Fruit fly (Drosophila melanogaster) whole organism, embryonic: ENCODE results near the gene defl.

ENCODE experiments used
- Adf1 ChIP-seq: fragments of 200-800 bp; sonication (Bioruptor generic); IDR thresholded peaks from 2 replicates; pipeline ENCODE4 v1.3.6; 2022; ENCODE audit warnings: missing biosample characterization, missing genetic modification characterization
- B-H2 ChIP-seq: fragments of 200-800 bp; sonication (Bioruptor generic); optimal IDR thresholded peaks from 2 replicates; lab custom pipeline; 2018; ENCODE audit warnings: missing biosample characterization, mild to moderate bottlenecking, missing genetic modification characterization
- Bteb2 ChIP-seq: fragments of 200-800 bp; sonication (Bioruptor generic); optimal IDR thresholded peaks from 2 replicates; lab custom pipeline; 2016; ENCODE audit warnings: missing biosample characterization, missing genetic modification characterization
- CG10543 ChIP-seq: fragments of 200-800 bp; sonication (Bioruptor generic); optimal IDR thresholded peaks from 3 replicates; lab custom pipeline; 2017; ENCODE audit warnings: missing biosample characterization, mild to moderate bottlenecking, missing genetic modification characterization, moderate library complexity
- CG13287 ChIP-seq: fragments of 200-800 bp; sonication (Bioruptor generic); IDR thresholded peaks from 2 replicates; pipeline ENCODE4 v1.3.6; 2022; ENCODE audit warnings: missing biosample characterization, missing genetic modification characterization; ENCODE audit not compliant: partially characterized antibody
- CG18011 ChIP-seq: fragments of 200-800 bp; sonication (Bioruptor generic); optimal IDR thresholded peaks from 2 replicates; lab custom pipeline; 2017; ENCODE audit warnings: missing biosample characterization, missing genetic modification characterization, mild to moderate bottlenecking, moderate library complexity, missing genotype
- CG18476 ChIP-seq: fragments of 200-800 bp; sonication (Bioruptor generic); optimal IDR thresholded peaks from 2 replicates; lab custom pipeline; 2016; ENCODE audit warnings: missing biosample characterization, mild to moderate bottlenecking, missing genetic modification characterization
- CG18599 ChIP-seq: fragments of 200-800 bp; sonication (Bioruptor generic); optimal IDR thresholded peaks from 3 replicates; lab custom pipeline; 2017; ENCODE audit warnings: missing biosample characterization, missing genetic modification characterization, mild to moderate bottlenecking, moderate library complexity, missing genetic modification reagents
- CG2678 ChIP-seq: fragments of 200-800 bp; sonication (Bioruptor generic); optimal IDR thresholded peaks from 3 replicates; lab custom pipeline; 2019; ENCODE audit warnings: missing biosample characterization, mild to moderate bottlenecking, missing genetic modification characterization, moderate library complexity
- CG2889 ChIP-seq: fragments of 200-800 bp; sonication (Bioruptor generic); IDR thresholded peaks from 3 replicates; pipeline ENCODE4 v1.3.6; 2022; ENCODE audit warnings: missing biosample characterization, missing genetic modification characterization
- CG32772 ChIP-seq: fragments of 200-800 bp; sonication (Bioruptor generic); IDR thresholded peaks from 2 replicates; pipeline ENCODE4 v1.3.6; 2022; ENCODE audit warnings: missing biosample characterization, missing genetic modification characterization
- CG3281 ChIP-seq: fragments of 200-800 bp; sonication (Bioruptor generic); optimal IDR thresholded peaks from 3 replicates; lab custom pipeline; 2017; ENCODE audit warnings: missing biosample characterization, mild to moderate bottlenecking, missing genetic modification characterization
- CG34376 ChIP-seq: fragments of 200-800 bp; sonication (Bioruptor generic); optimal IDR thresholded peaks from 2 replicates; lab custom pipeline; 2018; ENCODE audit warnings: missing biosample characterization, mild to moderate bottlenecking, missing genetic modification characterization
- CG5245 ChIP-seq: fragments of 200-800 bp; sonication (Bioruptor generic); optimal IDR thresholded peaks from 3 replicates; lab custom pipeline; 2016; ENCODE audit warnings: missing biosample characterization, missing genetic modification characterization
- CG6791 ChIP-seq: fragments of 200-800 bp; sonication (Bioruptor generic); IDR thresholded peaks from 3 replicates; pipeline ENCODE4 v1.3.6; 2022; ENCODE audit warnings: missing biosample characterization, missing genetic modification characterization; ENCODE audit not compliant: partially characterized antibody
- CG9727 ChIP-seq: fragments of 200-800 bp; sonication (Bioruptor generic); optimal IDR thresholded peaks from 3 replicates; lab custom pipeline; 2017; ENCODE audit warnings: missing biosample characterization, mild to moderate bottlenecking, missing genetic modification characterization
- Dad ChIP-seq: fragments of 200-800 bp; sonication (Bioruptor generic); optimal IDR thresholded peaks from 3 replicates; lab custom pipeline; 2016; ENCODE audit warnings: missing biosample characterization, missing genetic modification characterization
- Eip74EF ChIP-seq, 2 experiments: fragments of 200-800 bp in 1 of 2; fragments of >200 bp in 1 of 2; sonication (Bioruptor generic) in 1 of 2; optimal IDR thresholded peaks; 2 replicates each; lab custom pipeline; 2017 to 2019; ENCODE audit warnings: missing biosample characterization in 2 of 2, missing genetic modification characterization in 2 of 2, mild to moderate bottlenecking in 1 of 2, moderate library complexity in 1 of 2
- Ets65A ChIP-seq: fragments of 200-800 bp; sonication (Bioruptor generic); peaks from one replicate; lab custom pipeline; 2016; ENCODE audit warnings: missing biosample characterization, missing genetic modification characterization
- GATAe ChIP-seq: fragments of 200-800 bp; sonication (Bioruptor generic); conservative IDR thresholded peaks from 2 replicates; pipeline ENCODE4 v1.3.6; 2022; ENCODE audit warnings: missing biosample characterization, missing genetic modification characterization
- HLH3B ChIP-seq: fragments of 200-800 bp; sonication (Bioruptor generic); IDR thresholded peaks from 2 replicates; pipeline ENCODE4 v1.3.6; 2022; ENCODE audit warnings: missing biosample characterization, missing genetic modification characterization
- Hey ChIP-seq: fragments of 200-800 bp; sonication (Bioruptor generic); optimal IDR thresholded peaks from 3 replicates; lab custom pipeline; 2018; ENCODE audit warnings: missing biosample characterization, mild to moderate bottlenecking, missing genetic modification characterization
- HmgZ ChIP-seq: fragments of 200-800 bp; sonication (Bioruptor generic); optimal IDR thresholded peaks from 2 replicates; lab custom pipeline; 2018; ENCODE audit warnings: missing biosample characterization, mild to moderate bottlenecking, missing genetic modification characterization
- MBD-R2 ChIP-seq: fragments of 200-800 bp; sonication (Bioruptor generic); IDR thresholded peaks from 2 replicates; pipeline ENCODE4 v1.3.6; 2022; ENCODE audit warnings: missing biosample characterization, missing genetic modification characterization
- Oaz ChIP-seq: fragments of 200-800 bp; sonication (Bioruptor generic); IDR thresholded peaks from 2 replicates; pipeline ENCODE4 v1.3.6; 2022; ENCODE audit warnings: missing biosample characterization, missing genetic modification characterization
- TFAM ChIP-seq: fragments of 200-800 bp; sonication (Bioruptor generic); optimal IDR thresholded peaks from 2 replicates; lab custom pipeline; 2017; ENCODE audit warnings: missing biosample characterization, missing genetic modification characterization, inconsistent platforms
- YL-1 ChIP-seq: fragments of 200-800 bp; sonication (Bioruptor generic); optimal IDR thresholded peaks from 3 replicates; lab custom pipeline; 2017; ENCODE audit warnings: missing biosample characterization, mild to moderate bottlenecking, missing genetic modification characterization
- bigmax ChIP-seq: fragments of 200-800 bp; sonication (Bioruptor generic); optimal IDR thresholded peaks from 2 replicates; lab custom pipeline; 2018; ENCODE audit warnings: missing biosample characterization, mild to moderate bottlenecking, missing genetic modification characterization
- caup ChIP-seq: fragments of 200-800 bp; sonication (Bioruptor generic); optimal IDR thresholded peaks from 3 replicates; lab custom pipeline; 2017; ENCODE audit warnings: missing biosample characterization, mild to moderate bottlenecking, missing genetic modification characterization, moderate library complexity; ENCODE audit not compliant: severe bottlenecking
- cwo ChIP-seq: fragments of 200-800 bp; sonication (Bioruptor generic); optimal IDR thresholded peaks from 3 replicates; lab custom pipeline; 2017; ENCODE audit warnings: missing biosample characterization, missing genetic modification characterization, mild to moderate bottlenecking, moderate library complexity, missing genetic modification reagents
- exex ChIP-seq: fragments of 200-800 bp; sonication (Bioruptor generic); optimal IDR thresholded peaks from 4 replicates; lab custom pipeline; 2018; ENCODE audit warnings: missing biosample characterization, mild to moderate bottlenecking, missing genetic modification characterization, moderate library complexity
- ftz-f1 ChIP-seq: fragments of 200-800 bp; sonication (Bioruptor generic); optimal IDR thresholded peaks from 2 replicates; lab custom pipeline; 2016; ENCODE audit warnings: missing biosample characterization, missing genetic modification characterization
- grn ChIP-seq: fragments of 200-800 bp; sonication (Bioruptor generic); optimal IDR thresholded peaks from 3 replicates; lab custom pipeline; 2017; ENCODE audit warnings: missing biosample characterization, missing genetic modification characterization
- gro ChIP-seq: fragments of 200-800 bp; sonication (Bioruptor generic); optimal IDR thresholded peaks from 2 replicates; lab custom pipeline; 2016; ENCODE audit warnings: missing biosample characterization, missing genetic modification characterization
- lab ChIP-seq: fragments of 200-800 bp; sonication (Bioruptor generic); optimal IDR thresholded peaks from 3 replicates; lab custom pipeline; 2017; ENCODE audit warnings: missing biosample characterization, missing genetic modification characterization, mild to moderate bottlenecking, moderate library complexity, missing genetic modification reagents
- lbe ChIP-seq: fragments of 200-800 bp; sonication (Bioruptor generic); optimal IDR thresholded peaks from 2 replicates; lab custom pipeline; 2016; ENCODE audit warnings: missing biosample characterization, mild to moderate bottlenecking, missing genetic modification characterization
- mirr ChIP-seq: fragments of 200-800 bp; sonication (Bioruptor generic); optimal IDR thresholded peaks from 3 replicates; lab custom pipeline; 2018; ENCODE audit warnings: missing biosample characterization, mild to moderate bottlenecking, missing genetic modification characterization
- onecut ChIP-seq: fragments of 200-800 bp; sonication (Bioruptor generic); IDR thresholded peaks from 2 replicates; pipeline ENCODE4 v1.3.6; 2022; ENCODE audit warnings: missing biosample characterization, missing genetic modification characterization
- pfk ChIP-seq: fragments of 200-800 bp; sonication (Bioruptor generic); optimal IDR thresholded peaks from 2 replicates; lab custom pipeline; 2018; ENCODE audit warnings: missing biosample characterization, mild to moderate bottlenecking, missing genetic modification characterization, moderate library complexity
- pum ChIP-seq: fragments of 200-800 bp; sonication (Bioruptor generic); optimal IDR thresholded peaks from 2 replicates; lab custom pipeline; 2016; ENCODE audit warnings: missing biosample characterization, missing genetic modification characterization
- row ChIP-seq: fragments of 200-800 bp; sonication (Bioruptor generic); IDR thresholded peaks from 3 replicates; pipeline ENCODE4 v1.3.6; 2022; ENCODE audit warnings: missing biosample characterization, missing genetic modification characterization
- sd ChIP-seq: fragments of 200-800 bp; sonication (Bioruptor generic); optimal IDR thresholded peaks from 3 replicates; lab custom pipeline; 2018; ENCODE audit warnings: missing biosample characterization, mild to moderate bottlenecking, missing genetic modification characterization, moderate library complexity
- seq ChIP-seq: fragments of 200-800 bp; sonication (Bioruptor generic); IDR thresholded peaks from 2 replicates; pipeline ENCODE4 v1.3.6; 2022; ENCODE audit warnings: missing biosample characterization, missing genetic modification characterization
- slp2 ChIP-seq: fragments of 200-800 bp; sonication (Bioruptor generic); optimal IDR thresholded peaks from 2 replicates; lab custom pipeline; 2016; ENCODE audit warnings: missing biosample characterization, missing genetic modification characterization
- sqz ChIP-seq: fragments of 200-800 bp; sonication (Bioruptor generic); optimal IDR thresholded peaks from 3 replicates; lab custom pipeline; 2018; ENCODE audit warnings: missing biosample characterization, mild to moderate bottlenecking, missing genetic modification characterization
- sug ChIP-seq: fragments of 200-800 bp; optimal IDR thresholded peaks from 2 replicates; lab custom pipeline; 2019; ENCODE audit warnings: missing biosample characterization, mild to moderate bottlenecking, missing genetic modification characterization, moderate library complexity

Gene defl

dm6 chr3L:9690798-9691475 lies 32.3 kb upstream of the defl start (continued):
- peak; percentile 81 for TF ChIP-seq CG2678 (tag; lab: Kevin White, UChicago)
- TF ChIP-seq Oaz (GFP tag; lab: Robert Waterston, UW) = no peak
- peak; percentile 25 for TF ChIP-seq caup (GFP tag; lab: Kevin White, UChicago)
- TF ChIP-seq CG2889 = no peak
- no peak for TF ChIP-seq lbe (GFP tag; lab: Kevin White, UChicago)
- TF ChIP-seq CG13287 (GFP tag; lab: Robert Waterston, UW) = no peak
- TF ChIP-seq seq (GFP tag; lab: Robert Waterston, UW) = no peak

dm6 chr3L:9691476-9691826 lies 31.8 kb upstream of the defl start:
- TF ChIP-seq row (GFP tag; lab: Robert Waterston, UW) = peak; percentile 5; the same call in 1 of the 3 replicates
- 0 out of 3 replicates have a peak, but pooled peaks have one; percentile 40 for TF ChIP-seq CG6791 (GFP tag; lab: Robert Waterston, UW)
- TF ChIP-seq Bteb2 (GFP tag; lab: Kevin White, UChicago) = no peak
- no peak for TF ChIP-seq CG32772
- 0 out of 2 replicates have a peak, but pooled peaks have one; percentile 5 for TF ChIP-seq MBD-R2
- TF ChIP-seq Eip74EF (GFP tag; optimal IDR thresholded peaks at IDR 0.05; lab: Kevin White, UChicago) = no peak
- TF ChIP-seq HLH3B (GFP tag; lab: Robert Waterston, UW) = 0 out of 2 replicates have a peak, but pooled peaks have one; percentile 17
- peak; percentile 74 for TF ChIP-seq cwo (GFP tag; lab: Kevin White, UChicago)
- TF ChIP-seq CG5245 (GFP tag; lab: Kevin White, UChicago) = no peak
- peak; percentile 53 for TF ChIP-seq HmgZ (tag; lab: Kevin White, UChicago)
- peak; percentile 4; the same call in 1 of the 2 replicates for TF ChIP-seq Adf1 (GFP tag; lab: Robert Waterston, UW)
- peak; percentile 20 for TF ChIP-seq pfk (GFP tag; lab: Kevin White, UChicago)
- TF ChIP-seq CG10543 = peak; percentile 51
- TF ChIP-seq caup (GFP tag; lab: Kevin White, UChicago) = peak; percentile 12
- TF ChIP-seq ftz-f1 (GFP tag; lab: Kevin White, UChicago) = peak; percentile 51
- peak; percentile 96 for TF ChIP-seq CG18011 (GFP tag; lab: Kevin White, UChicago)
- TF ChIP-seq CG9727 (GFP tag; lab: Kevin White, UChicago) = no peak
- TF ChIP-seq Dad = no peak
- peak; percentile 55 for TF ChIP-seq sqz (GFP tag; lab: Kevin White, UChicago)
- peak; percentile 97 for TF ChIP-seq exex
- peak; percentile 93 for TF ChIP-seq CG34376 (GFP tag; lab: Kevin White, UChicago)
- TF ChIP-seq Ets65A (GFP tag; lab: Kevin White, UChicago) = peak; percentile 24
- peak; percentile 70 for TF ChIP-seq onecut (GFP tag; lab: Robert Waterston, UW)
- TF ChIP-seq YL-1 (GFP tag; lab: Kevin White, UChicago) = peak; percentile 7
- TF ChIP-seq CG3281 (GFP tag; lab: Kevin White, UChicago) = peak; percentile 7
- TF ChIP-seq sd (tag; lab: Kevin White, UChicago) = peak; percentile 66
- peak; percentile 60 for TF ChIP-seq gro (GFP tag; lab: Kevin White, UChicago)
- TF ChIP-seq GATAe (GFP tag; lab: Robert Waterston, UW) = peak; percentile 90
- peak; percentile 63 for TF ChIP-seq lab
- no peak for TF ChIP-seq CG18476 (GFP tag; lab: Kevin White, UChicago)
- no peak for TF ChIP-seq pum
- peak; percentile 85 for TF ChIP-seq grn (GFP tag; lab: Kevin White, UChicago)
- peak; percentile 27 for TF ChIP-seq CG18599 (GFP tag; lab: Kevin White, UChicago)
- no peak for TF ChIP-seq TFAM (GFP tag; lab: Kevin White, UChicago)
- TF ChIP-seq Hey (tag; lab: Kevin White, UChicago) = peak; percentile 12
- peak; percentile 95 for TF ChIP-seq sug
- TF ChIP-seq slp2 (GFP tag; lab: Kevin White, UChicago) = no peak
- no peak for TF ChIP-seq B-H2 (GFP tag; lab: Kevin White, UChicago)
- TF ChIP-seq bigmax = peak; percentile 12
- TF ChIP-seq mirr = peak; percentile 89
